Fruit fly (Drosophila melanogaster): ENCODE results near the gene CG14892.
A peak's percentile ranks its signal among the peaks of the same experiment; 100 is the strongest.

Gene CG14892

dm6 chr3R:16640005-16640408, 45.8 kb downstream of the CG14892 start, which contains the start of gene nonA-l (continued):
- TF ChIP-seq MESR4 (GFP tag; optimal IDR thresholded peaks at IDR 0.05): peak; percentile 75
- TF ChIP-seq run (tag; optimal IDR thresholded peaks at IDR 0.05): no peak
- no peak for TF ChIP-seq tap (tag; optimal IDR thresholded peaks at IDR 0.05)
- peak; percentile 73 for TF ChIP-seq ato (GFP tag; IDR thresholded peaks at IDR 0.05; ENCODE audit: partially characterized antibody)
- TF ChIP-seq onecut (GFP tag; IDR thresholded peaks at IDR 0.05): peak; percentile 85
- no peak for TF ChIP-seq CG6765 (GFP tag; optimal IDR thresholded peaks at IDR 0.05)
- TF ChIP-seq CoRest (tag; optimal IDR thresholded peaks at IDR 0.05): peak; percentile 53
- TF ChIP-seq CG5180 (GFP tag; optimal IDR thresholded peaks at IDR 0.05): no peak
- TF ChIP-seq CG4854 (GFP tag; optimal IDR thresholded peaks at IDR 0.05): no peak
- peak; percentile 92 for TF ChIP-seq nerfin-2 (GFP tag; IDR thresholded peaks at IDR 0.05; ENCODE audit: partially characterized antibody)
- TF ChIP-seq Blimp-1 (GFP tag; optimal IDR thresholded peaks at IDR 0.05): no peak
- TF ChIP-seq chinmo (GFP tag; IDR thresholded peaks at IDR 0.05; ENCODE audit: partially characterized antibody): 0 out of 4 replicates have a peak, but pooled peaks have one; percentile 60
- peak; percentile 73 for TF ChIP-seq CG7963 (GFP tag; IDR thresholded peaks at IDR 0.05; ENCODE audit: partially characterized antibody)
- no peak for TF ChIP-seq ac (GFP tag; optimal IDR thresholded peaks at IDR 0.05)
- TF ChIP-seq trem (tag; optimal IDR thresholded peaks at IDR 0.05): peak; percentile 53
- no peak for TF ChIP-seq sima (GFP tag; optimal IDR thresholded peaks at IDR 0.05)
- no peak for TF ChIP-seq ssp (GFP tag; IDR thresholded peaks at IDR 0.05)
- no peak for TF ChIP-seq bab2 (GFP tag; optimal IDR thresholded peaks at IDR 0.05)
- no peak for TF ChIP-seq CG9215 (GFP tag; IDR thresholded peaks at IDR 0.05)
- TF ChIP-seq YL-1 (GFP tag; optimal IDR thresholded peaks at IDR 0.05): peak; percentile 78
- no peak for TF ChIP-seq CG11456 (GFP tag; IDR thresholded peaks at IDR 0.05)
- TF ChIP-seq CG34224 (GFP tag; IDR thresholded peaks at IDR 0.05; ENCODE audit: partially characterized antibody): peak; percentile 74
- no peak for TF ChIP-seq Mes4 (GFP tag; optimal IDR thresholded peaks at IDR 0.05)
- TF ChIP-seq CG18011 (GFP tag; optimal IDR thresholded peaks at IDR 0.05): no peak
- no peak for TF ChIP-seq CG7556 (GFP tag; optimal IDR thresholded peaks at IDR 0.05)
- peak; percentile 48 for TF ChIP-seq HmgZ (tag; optimal IDR thresholded peaks at IDR 0.05)
- TF ChIP-seq Mrtf (GFP tag; IDR thresholded peaks at IDR 0.05): no peak
- no peak for TF ChIP-seq Atf6 (GFP tag; IDR thresholded peaks at IDR 0.05)
- TF ChIP-seq zen (tag; optimal IDR thresholded peaks at IDR 0.05): no peak
- no peak for TF ChIP-seq Xbp1 (GFP tag; optimal IDR thresholded peaks at IDR 0.05)
- TF ChIP-seq pho (GFP tag; optimal IDR thresholded peaks at IDR 0.05): no peak
- TF ChIP-seq CG17802 (tag; optimal IDR thresholded peaks at IDR 0.05): no peak
- no peak for TF ChIP-seq toy (GFP tag; IDR thresholded peaks at IDR 0.05)
- TF ChIP-seq CG14860 (GFP tag; IDR thresholded peaks at IDR 0.05; ENCODE audit: partially characterized antibody): peak; percentile 83
- peak; percentile 36 for TF ChIP-seq Elba2 (GFP tag; optimal IDR thresholded peaks at IDR 0.05)
- no peak for TF ChIP-seq Dad (GFP tag; optimal IDR thresholded peaks at IDR 0.05)
- no peak for TF ChIP-seq insv (GFP tag; optimal IDR thresholded peaks at IDR 0.05)
- no peak for TF ChIP-seq CG12942 (GFP tag; optimal IDR thresholded peaks at IDR 0.05)
- TF ChIP-seq Myb (GFP tag; optimal IDR thresholded peaks at IDR 0.05): peak; percentile 65
- no peak for TF ChIP-seq en (GFP tag; optimal IDR thresholded peaks at IDR 0.05)
- no peak for TF ChIP-seq CG6254 (GFP tag; optimal IDR thresholded peaks at IDR 0.05)
- TF ChIP-seq ewg (GFP tag; optimal IDR thresholded peaks at IDR 0.05): no peak
- no peak for TF ChIP-seq Atf-2 (GFP tag; optimal IDR thresholded peaks at IDR 0.05)
- TF ChIP-seq CG13894 (tag; optimal IDR thresholded peaks at IDR 0.05): no peak
- no peak for TF ChIP-seq Bteb2 (GFP tag; optimal IDR thresholded peaks at IDR 0.05)
- peak; percentile 90 for TF ChIP-seq CG13287 (GFP tag; IDR thresholded peaks at IDR 0.05; ENCODE audit: partially characterized antibody)
- peak; percentile 90 for TF ChIP-seq Dll (GFP tag; IDR thresholded peaks at IDR 0.05; ENCODE audit: partially characterized antibody)
- TF ChIP-seq dan (GFP tag; IDR thresholded peaks at IDR 0.05): no peak
- TF ChIP-seq CG3847 (GFP tag; IDR thresholded peaks at IDR 0.05): no peak
- TF ChIP-seq CG34376 (GFP tag; optimal IDR thresholded peaks at IDR 0.05): no peak
- no peak for TF ChIP-seq cad (GFP tag; optimal IDR thresholded peaks at IDR 0.05)
